Worm (Caenorhabditis elegans) whole organism, L4 larva: ENCODE data around the gene unc-44.
A peak's percentile ranks its signal among the peaks of the same experiment; 100 is the strongest.

Source experiments
- D1046.2 ChIP-seq: fragments of 200-800 bp; sonication (Bioruptor generic); IDR thresholded peaks from 2 replicates; pipeline ENCODE4 v1.3.6; 2022; ENCODE audit warnings: missing genetic modification characterization, missing compliant biosample characterization
- F44E2.7 ChIP-seq: fragments of 200-800 bp; sonication (Bioruptor generic); IDR thresholded peaks from 2 replicates; pipeline ENCODE4 v2.1.2; 2022; ENCODE audit warnings: missing genetic modification characterization, missing compliant biosample characterization
- F49E8.2 ChIP-seq: sonication (generic microtip); optimal IDR thresholded peaks from 2 replicates; lab custom pipeline; 2016; ENCODE audit warnings: missing compliant biosample characterization, mild to moderate bottlenecking, missing genetic modification characterization, borderline replicate concordance
- Y48G9A.11 ChIP-seq: fragments of 200-800 bp; sonication (Bioruptor generic); IDR thresholded peaks from 2 replicates; pipeline ENCODE4 v1.3.6; 2022; ENCODE audit warnings: missing genetic modification reagents, missing genetic modification characterization, missing compliant biosample characterization
- Y5F2A.4 ChIP-seq: fragments of 200-800 bp; sonication (Bioruptor generic); optimal IDR thresholded peaks from 2 replicates; lab custom pipeline; 2018; ENCODE audit warnings: mild to moderate bottlenecking, missing genetic modification characterization, missing compliant biosample characterization
- ZK337.2 ChIP-seq: fragments of 200-800 bp; sonication (Bioruptor generic); IDR thresholded peaks from 2 replicates; pipeline ENCODE4 v1.3.6; 2022; ENCODE audit warnings: missing genetic modification reagents, missing genetic modification characterization, missing compliant biosample characterization
- ama-1 ChIP-seq: fragments of 150-350 bp; optimal IDR thresholded peaks from 2 replicates; lab custom pipeline; 2014; ENCODE audit warnings: inconsistent platforms, mixed read lengths
- ceh-32 ChIP-seq: sonication (generic microtip); optimal IDR thresholded peaks from 2 replicates; lab custom pipeline; 2016; ENCODE audit warnings: mild to moderate bottlenecking, missing genetic modification characterization, missing compliant biosample characterization; ENCODE audit not compliant: poor library complexity
- ceh-82 ChIP-seq: sonication (generic microtip); optimal IDR thresholded peaks from 2 replicates; lab custom pipeline; 2017; ENCODE audit warnings: missing biosample characterization, missing genetic modification characterization
- daf-16 ChIP-seq, 3 experiments: sonication (generic microtip); optimal IDR thresholded peaks; 2 replicates each; lab custom pipeline; 2016 to 2017; ENCODE audit warnings: missing genetic modification characterization in 3 of 3, missing genetic modification reagents in 3 of 3, mild to moderate bottlenecking in 2 of 3, missing compliant biosample characterization in 2 of 3, missing biosample characterization in 1 of 3, moderate library complexity in 1 of 3
- daf-8 ChIP-seq: fragments of 200-800 bp; sonication (Bioruptor generic); IDR thresholded peaks from 2 replicates; pipeline ENCODE4 v1.3.6; 2022; ENCODE audit warnings: missing genetic modification characterization, missing compliant biosample characterization
- dmd-6 ChIP-seq: fragments of 200-800 bp; sonication (Bioruptor generic); IDR thresholded peaks from 2 replicates; pipeline ENCODE4 v1.3.6; 2022; ENCODE audit warnings: missing genetic modification reagents, missing genetic modification characterization, missing compliant biosample characterization
- dmd-9 ChIP-seq: fragments of 200-800 bp; sonication (Bioruptor generic); IDR thresholded peaks from 2 replicates; pipeline ENCODE4 v1.3.6; 2022; ENCODE audit warnings: missing genetic modification reagents, missing genetic modification characterization, missing compliant biosample characterization
- dpl-1 ChIP-seq: fragments of 150-350 bp; optimal IDR thresholded peaks from 2 replicates; lab custom pipeline; 2014; ENCODE audit warnings: missing biosample characterization, missing genetic modification reagents, missing genetic modification characterization
- dve-1 ChIP-seq: sonication (generic microtip); optimal IDR thresholded peaks from 2 replicates; lab custom pipeline; 2017; ENCODE audit warnings: antibody characterized with exemption, mild to moderate bottlenecking, missing genetic modification characterization, missing compliant biosample characterization; ENCODE audit not compliant: insufficient read depth
- egl-43 ChIP-seq: fragments of 200-800 bp; sonication (Bioruptor generic); IDR thresholded peaks from 2 replicates; pipeline ENCODE4 v1.3.6; 2022; ENCODE audit warnings: missing genetic modification reagents, missing genetic modification characterization, missing compliant biosample characterization
- hlh-11 ChIP-seq: fragments of 200-800 bp; sonication (Bioruptor generic); optimal IDR thresholded peaks from 2 replicates; lab custom pipeline; 2018; ENCODE audit warnings: mild to moderate bottlenecking, missing genetic modification characterization, missing compliant biosample characterization
- hmg-1.1 ChIP-seq: fragments of 200-800 bp; sonication (Bioruptor generic); IDR thresholded peaks from 2 replicates; pipeline ENCODE4 v1.3.6; 2022; ENCODE audit warnings: missing genetic modification reagents, missing genetic modification characterization, missing compliant biosample characterization
- lim-7 ChIP-seq: fragments of 200-800 bp; sonication (Bioruptor generic); IDR thresholded peaks from 2 replicates; pipeline ENCODE4 v1.3.6; 2022; ENCODE audit warnings: missing genetic modification characterization, missing compliant biosample characterization
- lin-13 ChIP-seq: fragments of 150-350 bp; optimal IDR thresholded peaks from 2 replicates; lab custom pipeline; 2014; ENCODE audit warnings: missing biosample characterization, missing genetic modification reagents, missing genetic modification characterization
- madf-5 ChIP-seq, 2 experiments: fragments of 200-800 bp; sonication (Bioruptor generic); IDR thresholded peaks; 2 replicates each; pipeline ENCODE4 v1.3.6; 2022; ENCODE audit warnings: missing compliant biosample characterization in 2 of 2, missing genetic modification characterization in 2 of 2
- mes-2 ChIP-seq: sonication (generic microtip); optimal IDR thresholded peaks from 2 replicates; lab custom pipeline; 2016; ENCODE audit warnings: missing genotype, mild to moderate bottlenecking, missing genetic modification characterization, missing compliant biosample characterization; ENCODE audit not compliant: poor library complexity, severe bottlenecking
- nhr-11 ChIP-seq: fragments of 150-350 bp; optimal IDR thresholded peaks from 2 replicates; lab custom pipeline; 2014; ENCODE audit warnings: missing biosample characterization, missing genetic modification characterization
- nhr-111 ChIP-seq: fragments of 200-800 bp; sonication (Bioruptor generic); optimal IDR thresholded peaks from 2 replicates; lab custom pipeline; 2018; ENCODE audit warnings: mild to moderate bottlenecking, missing genetic modification characterization, missing compliant biosample characterization
- nhr-25 ChIP-seq: sonication (generic microtip); optimal IDR thresholded peaks from 2 replicates; lab custom pipeline; 2017; ENCODE audit warnings: missing genetic modification characterization, mild to moderate bottlenecking, missing compliant biosample characterization, antibody characterized with exemption, moderate library complexity, borderline replicate concordance; ENCODE audit not compliant: insufficient read depth
- nhr-42 ChIP-seq: fragments of 200-800 bp; sonication (Bioruptor generic); IDR thresholded peaks from 2 replicates; pipeline ENCODE4 v1.3.6; 2022; ENCODE audit warnings: missing genetic modification characterization, missing compliant biosample characterization
- nhr-48 ChIP-seq: sonication (generic microtip); optimal IDR thresholded peaks from 2 replicates; lab custom pipeline; 2016; ENCODE audit warnings: mild to moderate bottlenecking, missing genetic modification characterization, missing compliant biosample characterization
- nhr-6 ChIP-seq: fragments of 150-350 bp; optimal IDR thresholded peaks from 2 replicates; lab custom pipeline; 2014; ENCODE audit warnings: missing biosample characterization, missing genetic modification characterization
- rbr-2 ChIP-seq: sonication (generic microtip); optimal IDR thresholded peaks from 2 replicates; lab custom pipeline; 2016; ENCODE audit warnings: missing genotype, missing genetic modification characterization, missing compliant biosample characterization
- saeg-2 ChIP-seq: fragments of 200-800 bp; sonication (Bioruptor generic); IDR thresholded peaks from 2 replicates; pipeline ENCODE4 v1.3.6; 2022; ENCODE audit warnings: missing genetic modification reagents, missing genetic modification characterization, missing compliant biosample characterization
- set-16 ChIP-seq: fragments of 200-800 bp; sonication (Bioruptor generic); IDR thresholded peaks from 2 replicates; pipeline ENCODE4 v1.3.6; 2022; ENCODE audit warnings: missing genetic modification reagents, missing genetic modification characterization, missing compliant biosample characterization
- snpc-1.2 ChIP-seq: fragments of 200-800 bp; sonication (Bioruptor generic); IDR thresholded peaks from 2 replicates; pipeline ENCODE4 v1.3.6; 2022; ENCODE audit warnings: missing genetic modification reagents, missing genetic modification characterization, missing compliant biosample characterization
- spr-3 ChIP-seq: fragments of 200-800 bp; sonication (Bioruptor generic); optimal IDR thresholded peaks from 2 replicates; lab custom pipeline; 2018; ENCODE audit warnings: mild to moderate bottlenecking, missing genetic modification characterization, missing compliant biosample characterization
- tag-97 ChIP-seq: fragments of 200-800 bp; sonication (Bioruptor generic); IDR thresholded peaks from 2 replicates; pipeline ENCODE4 v1.3.6; 2022; ENCODE audit warnings: missing genetic modification characterization, missing compliant biosample characterization
- unc-62 ChIP-seq, 3 experiments: fragments of 150-350 bp in 1 of 3; sonication (generic microtip); optimal IDR thresholded peaks in 2 of 3; peaks in 1 of 3; 1 replicate in 1 of 3; 2 replicates in 2 of 3; lab custom pipeline; 2014 to 2017; ENCODE audit warnings: missing biosample characterization in 3 of 3, missing genetic modification characterization in 3 of 3, missing genetic modification reagents in 3 of 3, missing genotype in 1 of 3
- zag-1 ChIP-seq: fragments of 150-350 bp; optimal IDR thresholded peaks from 2 replicates; lab custom pipeline; 2014; ENCODE audit warnings: missing biosample characterization, missing genetic modification characterization
- zip-2 ChIP-seq: fragments of 150-350 bp; optimal IDR thresholded peaks from 2 replicates; lab custom pipeline; 2014; ENCODE audit warnings: missing biosample characterization, missing genetic modification characterization
- ztf-7 ChIP-seq: fragments of 150-350 bp; optimal IDR thresholded peaks from 2 replicates; lab custom pipeline; 2014; ENCODE audit warnings: missing biosample characterization, missing genetic modification characterization

unc-44 gene

DNA sequence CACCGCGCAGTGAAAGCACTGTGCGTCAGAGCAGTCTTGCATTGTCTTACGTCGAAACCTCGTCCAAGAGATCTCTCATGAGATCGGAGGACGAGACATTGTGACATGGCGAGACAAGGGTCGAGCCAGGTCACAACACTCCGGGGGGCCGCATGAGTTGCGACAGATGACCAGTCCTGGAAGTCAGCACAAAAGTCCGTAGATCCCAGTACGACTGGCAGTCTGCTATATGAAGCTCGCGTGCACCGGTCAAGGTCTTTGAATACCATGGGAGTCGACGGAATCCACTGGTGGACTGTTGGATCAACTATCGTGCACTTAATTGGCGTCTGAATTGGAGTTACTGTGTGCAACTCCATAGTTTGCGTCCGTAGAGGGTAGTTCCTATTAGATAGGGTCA lies 30.3 kb downstream of the unc-44 start:
- TF ChIP-seq mes-2, result no peak
- TF ChIP-seq ceh-32 (tag; lab: Kevin White, UChicago), result no peak
- peak; percentile 55; the same call in 1 of the 2 replicates for TF ChIP-seq set-16 (GFP tag; lab: Robert Waterston, UW)
- no peak for TF ChIP-seq hlh-11
- TF ChIP-seq F49E8.2 (tag; lab: Kevin White, UChicago), result no peak
- TF ChIP-seq F44E2.7 (GFP tag; lab: Robert Waterston, UW), result no peak
- TF ChIP-seq egl-43 (GFP tag; lab: Robert Waterston, UW), result peak; percentile 74
- TF ChIP-seq nhr-111 (GFP tag; lab: Kevin White, UChicago), result no peak
- no peak for TF ChIP-seq ama-1
- TF ChIP-seq daf-16 (GFP tag; optimal IDR thresholded peaks at IDR 0.05; lab: Kevin White, UChicago), result no peak
- no peak for TF ChIP-seq daf-16 (tag; optimal IDR thresholded peaks at IDR 0.05; lab: Kevin White, UChicago)
- no peak for TF ChIP-seq nhr-6
- TF ChIP-seq tag-97, result 0 out of 2 replicates have a peak, but pooled peaks have one; percentile 62
- peak; percentile 9 for TF ChIP-seq spr-3 (GFP tag; lab: Kevin White, UChicago)
- 0 out of 2 replicates have a peak, but pooled peaks have one; percentile 25 for TF ChIP-seq snpc-1.2 (GFP tag; lab: Robert Waterston, UW)
- TF ChIP-seq lim-7 (GFP tag; lab: Robert Waterston, UW), result 0 out of 2 replicates have a peak, but pooled peaks have one; percentile 34
- TF ChIP-seq dve-1 (tag; lab: Kevin White, UChicago), result no peak
- 0 out of 4 replicates have a peak, but pooled peaks of 1 of the 2 experiments have one; percentile 63 for TF ChIP-seq madf-5 (GFP tag; IDR thresholded peaks at IDR 0.05; lab: Robert Waterston, UW)
- TF ChIP-seq dmd-9, result no peak
- no peak for TF ChIP-seq zag-1 (tag; lab: Kevin White, UChicago)
- TF ChIP-seq daf-8 (GFP tag; lab: Robert Waterston, UW), result 0 out of 2 replicates have a peak, but pooled peaks have one; percentile 17
- TF ChIP-seq ceh-82 (tag; lab: Kevin White, UChicago), result no peak
- TF ChIP-seq dmd-6 (GFP tag; lab: Robert Waterston, UW), result no peak
- TF ChIP-seq lin-13 (GFP tag; lab: Kevin White, UChicago), result no peak
- TF ChIP-seq, all 104 proteins: peak for 8

DNA sequence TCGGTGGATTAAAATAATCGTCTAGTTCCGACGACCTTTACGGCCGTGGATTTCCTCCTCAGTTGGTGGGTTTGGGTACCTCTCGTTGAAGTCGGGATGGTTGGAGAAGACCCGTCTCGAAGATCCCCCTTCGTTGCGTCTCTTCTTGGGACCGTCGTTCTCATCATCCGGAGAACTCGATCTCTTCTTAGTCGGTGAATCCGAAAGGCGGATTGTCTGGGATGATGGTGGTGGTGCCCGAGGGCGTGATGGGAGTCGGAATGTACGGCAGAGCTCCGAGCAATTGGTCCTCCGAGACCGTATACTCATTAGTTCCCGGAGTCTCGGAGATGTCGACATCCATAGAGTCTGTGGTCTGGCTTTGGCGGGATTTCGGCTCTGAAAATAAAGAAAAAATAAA lies 34.9 kb downstream of the unc-44 start:
- TF ChIP-seq D1046.2 (GFP tag; lab: Robert Waterston, UW) (no peak), unc-62 (GFP tag; optimal IDR thresholded peaks at IDR 0.05 in 1 of 2; lab: Kevin White, UChicago) (peak in 1 of 2 experiments; percentile 36), unc-62 (tag; optimal IDR thresholded peaks at IDR 0.05; lab: Kevin White, UChicago) (no peak), nhr-11 (no peak), nhr-25 (no peak), zip-2 (tag; lab: Kevin White, UChicago) (no peak), rbr-2 (tag; lab: Kevin White, UChicago) (no peak), set-16 (GFP tag; lab: Robert Waterston, UW) (peak; percentile 61)

DNA sequence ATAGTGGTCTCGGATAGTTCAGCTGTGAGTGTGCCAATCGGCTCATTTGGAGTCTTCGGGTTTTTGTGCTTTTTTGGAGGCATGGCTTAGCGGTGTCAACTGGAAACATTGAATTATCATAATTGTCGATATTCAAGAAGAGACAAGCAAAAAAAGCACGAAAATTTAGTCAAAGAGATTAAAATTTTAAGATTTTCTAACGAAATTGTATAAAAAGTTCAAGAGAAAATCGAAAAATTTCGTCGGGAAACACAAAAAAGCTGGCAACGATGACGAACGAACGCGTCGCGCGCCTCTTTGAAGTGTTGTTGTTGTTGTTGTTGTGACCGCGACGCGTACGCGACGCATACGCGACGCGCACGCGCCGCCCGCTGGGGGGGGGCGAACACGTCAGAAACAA lies 36.2 kb downstream of the unc-44 start, which contains the start of gene C46G7.5:
Gene C46G7.5 (minus strand): TSS at position 101 of the 400 bp plus-strand sequence.
- TF ChIP-seq Y5F2A.4 (GFP tag; lab: Kevin White, UChicago), result no peak
- no peak for TF ChIP-seq unc-62 (GFP tag; optimal IDR thresholded peaks at IDR 0.05 in 1 of 2; lab: Kevin White, UChicago)
- TF ChIP-seq unc-62 (tag; optimal IDR thresholded peaks at IDR 0.05; lab: Kevin White, UChicago), result no peak
- TF ChIP-seq Y48G9A.11 (GFP tag; lab: Robert Waterston, UW), result no peak
- TF ChIP-seq dpl-1 (GFP tag; lab: Kevin White, UChicago), result no peak
- TF ChIP-seq ztf-7 (tag; lab: Kevin White, UChicago), result no peak
- no peak for TF ChIP-seq ZK337.2 (GFP tag; lab: Robert Waterston, UW)
- TF ChIP-seq nhr-11, result no peak
- TF ChIP-seq saeg-2, result no peak
- no peak for TF ChIP-seq nhr-42 (GFP tag; lab: Robert Waterston, UW)
- TF ChIP-seq nhr-111 (GFP tag; lab: Kevin White, UChicago), result no peak
- no peak for TF ChIP-seq nhr-48
- TF ChIP-seq hmg-1.1 (GFP tag; lab: Robert Waterston, UW), result no peak
